Worm (Caenorhabditis elegans) whole organism, L1 larva: ENCODE results near the gene C23F12.9.

Experiments
- elt-3 ChIP-seq, 6 experiments: fragments of 150-350 bp in 1 of 6; sonication (generic microtip); optimal IDR thresholded peaks; 2 replicates each; lab custom pipeline; 2017 to 2018; ENCODE audit warnings: missing biosample characterization in 6 of 6, missing genetic modification characterization in 6 of 6, inconsistent platforms in 1 of 6
- fkh-10 ChIP-seq: sonication (generic microtip); optimal IDR thresholded peaks from 2 replicates; lab custom pipeline; 2017; ENCODE audit warnings: missing biosample characterization, missing genetic modification reagents, missing genetic modification characterization
- hlh-17 ChIP-seq: fragments of 200-800 bp; sonication (Bioruptor generic); optimal IDR thresholded peaks from 2 replicates; lab custom pipeline; 2018; ENCODE audit warnings: missing genetic modification characterization, mild to moderate bottlenecking, missing compliant biosample characterization, moderate library complexity, borderline replicate concordance
- lin-15B ChIP-seq: fragments of 150-350 bp; sonication (generic microtip); optimal IDR thresholded peaks from 3 replicates; lab custom pipeline; 2014; ENCODE audit warnings: missing biosample characterization, missing genetic modification characterization
- mdl-1 ChIP-seq, 2 experiments: fragments of 150-350 bp; optimal IDR thresholded peaks; 2 replicates each; lab custom pipeline; 2014 to 2017; ENCODE audit warnings: missing biosample characterization in 2 of 2, missing genetic modification characterization in 2 of 2, inconsistent platforms in 1 of 2
- mep-1 ChIP-seq: fragments of 150-350 bp; optimal IDR thresholded peaks from 2 replicates; lab custom pipeline; 2014; ENCODE audit warnings: missing biosample characterization, missing genetic modification characterization
- snpc-4 ChIP-seq: fragments of 150-350 bp; optimal IDR thresholded peaks from 2 replicates; lab custom pipeline; 2014; ENCODE audit warnings: missing biosample characterization, missing genetic modification characterization
- sptf-1 ChIP-seq: fragments of 150-350 bp; optimal IDR thresholded peaks from 2 replicates; lab custom pipeline; 2014; ENCODE audit warnings: missing biosample characterization, missing genetic modification characterization
- tbx-2 ChIP-seq: sonication (generic microtip); optimal IDR thresholded peaks from 2 replicates; lab custom pipeline; 2016; ENCODE audit warnings: missing genetic modification characterization, missing compliant biosample characterization
- unc-30 ChIP-seq: sonication (generic microtip); optimal IDR thresholded peaks from 2 replicates; lab custom pipeline; 2017; ENCODE audit warnings: missing biosample characterization, missing genetic modification characterization
- unc-62 ChIP-seq: fragments of 150-350 bp; optimal IDR thresholded peaks from 2 replicates; lab custom pipeline; 2014; ENCODE audit warnings: missing biosample characterization, missing genetic modification reagents, missing genetic modification characterization
- vab-15 ChIP-seq: sonication (generic microtip); optimal IDR thresholded peaks from 2 replicates; lab custom pipeline; 2017; ENCODE audit warnings: missing genotype, mild to moderate bottlenecking, missing genetic modification characterization, missing compliant biosample characterization

ce11 chrX:9391345-9391744 is 2.5 kb upstream of the C23F12.9 start, which contains the start of gene C23F12.3:
- TF ChIP-seq mep-1 (tag; lab: Kevin White, UChicago) (no peak), lin-15B (tag; lab: Kevin White, UChicago) (no peak), hlh-17 (no peak), fkh-10 (no peak), snpc-4 (no peak), sptf-1 (no peak), unc-62 (GFP tag; lab: Kevin White, UChicago) (no peak), tbx-2 (tag; lab: Kevin White, UChicago) (no peak), elt-3 (tag; optimal IDR thresholded peaks at IDR 0.05; lab: Kevin White, UChicago) (no peak), unc-30 (no peak), mdl-1 (tag; optimal IDR thresholded peaks at IDR 0.05; lab: Kevin White, UChicago) (no peak), vab-15 (no peak)
